Fruit fly (Drosophila melanogaster) whole organism, embryonic: ENCODE data around the gene CG43249.

ENCODE experiments used
- Abd-B ChIP-seq: fragments of 200-800 bp; sonication (Bioruptor generic); optimal IDR thresholded peaks from 2 replicates; lab custom pipeline; 2018; ENCODE audit warnings: missing biosample characterization, mild to moderate bottlenecking, missing genetic modification characterization, moderate library complexity
- CG18619 ChIP-seq: fragments of 200-800 bp; sonication (Bioruptor generic); optimal IDR thresholded peaks from 3 replicates; lab custom pipeline; 2017; ENCODE audit warnings: missing biosample characterization, mild to moderate bottlenecking, missing genetic modification characterization
- CG3407 ChIP-seq: fragments of 200-800 bp; sonication (Bioruptor generic); optimal IDR thresholded peaks from 2 replicates; lab custom pipeline; 2018; ENCODE audit warnings: missing biosample characterization, mild to moderate bottlenecking, missing genetic modification characterization
- CTCF ChIP-seq: fragments of 200-800 bp; sonication (Bioruptor generic); optimal IDR thresholded peaks from 2 replicates; lab custom pipeline; 2017; ENCODE audit warnings: missing biosample characterization, mild to moderate bottlenecking, missing genetic modification characterization, moderate library complexity
- Doc3 ChIP-seq: fragments of 200-800 bp; sonication (Bioruptor generic); IDR thresholded peaks from 3 replicates; pipeline ENCODE4 v1.3.6; 2022; ENCODE audit warnings: missing biosample characterization, missing genetic modification characterization; ENCODE audit not compliant: partially characterized antibody
- Mrtf ChIP-seq: fragments of 200-800 bp; sonication (Bioruptor generic); IDR thresholded peaks from 3 replicates; pipeline ENCODE4 v1.3.6; 2022; ENCODE audit warnings: missing biosample characterization, missing genetic modification characterization
- jing ChIP-seq: fragments of 200-800 bp; sonication (Bioruptor generic); optimal IDR thresholded peaks from 2 replicates; lab custom pipeline; 2018; ENCODE audit warnings: missing biosample characterization, mild to moderate bottlenecking, missing genetic modification characterization
- p53 ChIP-seq: fragments of 200-800 bp; sonication (Bioruptor generic); optimal IDR thresholded peaks from 2 replicates; lab custom pipeline; 2016; ENCODE audit warnings: missing biosample characterization, missing genetic modification characterization
- wdn ChIP-seq: fragments of 200-800 bp; sonication (Bioruptor generic); IDR thresholded peaks from 2 replicates; pipeline ENCODE4 v1.3.6; 2022; ENCODE audit warnings: missing biosample characterization, missing genetic modification characterization

dm6 chr3L:16269092-16269491, 35.0 kb upstream of the CG43249 start, which contains the start of gene CG13068:
- TF ChIP-seq jing (GFP tag; lab: Kevin White, UChicago) = no peak
- no peak for TF ChIP-seq CTCF (GFP tag; lab: Kevin White, UChicago)
- TF ChIP-seq Mrtf (GFP tag; lab: Robert Waterston, UW) = no peak
- TF ChIP-seq Abd-B (GFP tag; lab: Kevin White, UChicago) = no peak
- no peak for TF ChIP-seq p53 (GFP tag; lab: Kevin White, UChicago)
- TF ChIP-seq CG18619 = no peak
- TF ChIP-seq CG3407 (GFP tag; lab: Kevin White, UChicago) = no peak
- no peak for TF ChIP-seq wdn (GFP tag; lab: Robert Waterston, UW)
- no peak for TF ChIP-seq Doc3
